Fruit fly (Drosophila melanogaster) whole organism: ENCODE measurements around the gene AstA-R2.

Experiments
- CG8478 ChIP-seq: fragments of >200 bp; optimal IDR thresholded peaks from 2 replicates; lab custom pipeline; 2018; ENCODE audit warnings: inconsistent platforms
- Dll ChIP-seq: fragments of >200 bp; optimal IDR thresholded peaks from 2 replicates; lab custom pipeline; 2017
- usp ChIP-seq: fragments of >200 bp; optimal IDR thresholded peaks from 2 replicates; lab custom pipeline; 2017; ENCODE audit warnings: missing biosample characterization, missing genetic modification characterization, mixed read lengths

DNA sequence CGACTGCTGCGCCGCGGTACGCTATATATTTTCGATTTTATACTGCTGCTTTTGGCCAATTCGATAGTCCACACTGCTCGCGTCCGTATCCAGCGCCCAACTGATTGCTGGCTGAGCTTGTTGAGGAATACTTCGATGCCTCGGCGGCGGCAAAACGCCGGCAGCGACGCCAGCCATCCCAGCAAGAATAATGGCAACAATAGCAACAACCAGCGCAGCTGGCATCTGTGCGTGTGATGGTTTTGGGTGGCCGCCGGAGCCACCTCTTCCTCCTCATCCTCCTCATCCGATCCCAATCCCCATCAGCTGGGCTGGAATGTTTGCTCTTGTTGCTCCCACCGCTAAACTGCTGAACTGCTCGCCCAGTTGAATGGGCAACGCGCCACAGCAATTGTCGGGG, at the start of gene AstA-R2:
- TF ChIP-seq CG8478 (lab: Kevin White, UChicago) = no peak
- TF ChIP-seq usp (GFP tag; lab: Kevin White, UChicago) = no peak
- no peak for TF ChIP-seq Dll (lab: Kevin White, UChicago)
